Worm (Caenorhabditis elegans) whole organism, mixed stage, embryonic: ENCODE results near the gene sru-7.

Experiments used
- M03D4.4 ChIP-seq: sonication (generic microtip); optimal IDR thresholded peaks from 2 replicates; lab custom pipeline; 2017; ENCODE audit warnings: mild to moderate bottlenecking, missing genetic modification characterization, missing compliant biosample characterization
- bed-3 ChIP-seq: fragments of 200-800 bp; sonication (Bioruptor generic); optimal IDR thresholded peaks from 3 replicates; lab custom pipeline; 2018; ENCODE audit warnings: mild to moderate bottlenecking, missing genetic modification characterization, moderate library complexity, missing compliant biosample characterization
- blmp-1 ChIP-seq: fragments of 150-350 bp; optimal IDR thresholded peaks from 2 replicates; lab custom pipeline; 2014; ENCODE audit warnings: missing biosample characterization, missing genetic modification characterization
- ceh-39 ChIP-seq: fragments of 150-350 bp; optimal IDR thresholded peaks from 2 replicates; lab custom pipeline; 2014; ENCODE audit warnings: missing biosample characterization, missing genetic modification characterization
- ceh-43 ChIP-seq: fragments of 200-800 bp; sonication (Bioruptor generic); optimal IDR thresholded peaks from 2 replicates; lab custom pipeline; 2018; ENCODE audit warnings: mild to moderate bottlenecking, missing genetic modification characterization, moderate library complexity, missing compliant biosample characterization
- ceh-83 ChIP-seq: fragments of 200-800 bp; sonication (Bioruptor generic); optimal IDR thresholded peaks from 2 replicates; lab custom pipeline; 2018; ENCODE audit warnings: mild to moderate bottlenecking, missing genetic modification characterization, missing compliant biosample characterization
- ces-1 ChIP-seq: fragments of 150-350 bp; optimal IDR thresholded peaks from 2 replicates; lab custom pipeline; 2014; ENCODE audit warnings: missing biosample characterization, missing genetic modification reagents, missing genetic modification characterization
- cnd-1 ChIP-seq: fragments of 200-800 bp; sonication (Bioruptor generic); optimal IDR thresholded peaks from 2 replicates; lab custom pipeline; 2018; ENCODE audit warnings: mild to moderate bottlenecking, missing genetic modification characterization, missing compliant biosample characterization
- drap-1 ChIP-seq: fragments of 200-800 bp; sonication (Bioruptor generic); optimal IDR thresholded peaks from 3 replicates; lab custom pipeline; 2018; ENCODE audit warnings: mild to moderate bottlenecking, missing genetic modification characterization, missing compliant biosample characterization
- elt-1 ChIP-seq: sonication (generic microtip); optimal IDR thresholded peaks from 2 replicates; lab custom pipeline; 2017; ENCODE audit warnings: missing genetic modification characterization, mild to moderate bottlenecking, missing compliant biosample characterization, antibody characterized with exemption, moderate library complexity, borderline replicate concordance; ENCODE audit not compliant: insufficient read depth
- elt-3 ChIP-seq: fragments of 150-350 bp; optimal IDR thresholded peaks from 2 replicates; lab custom pipeline; 2014; ENCODE audit warnings: missing biosample characterization, missing genetic modification characterization
- flh-1 ChIP-seq: fragments of 200-800 bp; sonication (Bioruptor generic); optimal IDR thresholded peaks from 2 replicates; lab custom pipeline; 2018; ENCODE audit warnings: mild to moderate bottlenecking, missing genetic modification characterization, moderate library complexity, missing compliant biosample characterization
- ham-2 ChIP-seq: fragments of 200-800 bp; sonication (Bioruptor generic); optimal IDR thresholded peaks from 2 replicates; lab custom pipeline; 2018; ENCODE audit warnings: mild to moderate bottlenecking, missing genetic modification characterization, missing compliant biosample characterization
- hlh-1 ChIP-seq: fragments of 150-350 bp; optimal IDR thresholded peaks from 2 replicates; lab custom pipeline; 2014; ENCODE audit warnings: missing biosample characterization, missing genetic modification reagents, missing genetic modification characterization
- lin-13 ChIP-seq: fragments of 150-350 bp; optimal IDR thresholded peaks from 2 replicates; lab custom pipeline; 2014; ENCODE audit warnings: missing biosample characterization, missing genetic modification characterization
- lin-32 ChIP-seq: fragments of 200-800 bp; sonication (Bioruptor generic); optimal IDR thresholded peaks from 2 replicates; lab custom pipeline; 2018; ENCODE audit warnings: mild to moderate bottlenecking, missing genetic modification characterization, missing compliant biosample characterization
- lsy-2 ChIP-seq: fragments of 150-350 bp; optimal IDR thresholded peaks from 2 replicates; lab custom pipeline; 2014; ENCODE audit warnings: missing biosample characterization, missing genetic modification characterization
- mab-5 ChIP-seq: fragments of 150-350 bp; optimal IDR thresholded peaks from 2 replicates; lab custom pipeline; 2014; ENCODE audit warnings: missing biosample characterization, missing genetic modification characterization
- mep-1 ChIP-seq: fragments of 150-350 bp; optimal IDR thresholded peaks from 2 replicates; lab custom pipeline; 2017; ENCODE audit warnings: missing biosample characterization, missing genetic modification reagents, missing genetic modification characterization, inconsistent platforms
- mls-2 ChIP-seq: sonication (generic microtip); optimal IDR thresholded peaks from 2 replicates; lab custom pipeline; 2016; ENCODE audit warnings: mild to moderate bottlenecking, missing genetic modification characterization, moderate library complexity, missing compliant biosample characterization
- nhr-12 ChIP-seq: fragments of 150-350 bp; optimal IDR thresholded peaks from 2 replicates; lab custom pipeline; 2014; ENCODE audit warnings: missing biosample characterization, missing genetic modification characterization
- nhr-2 ChIP-seq: fragments of 150-350 bp; optimal IDR thresholded peaks from 2 replicates; lab custom pipeline; 2014; ENCODE audit warnings: missing biosample characterization, missing genetic modification characterization
- nhr-237 ChIP-seq: fragments of 150-350 bp; optimal IDR thresholded peaks from 2 replicates; lab custom pipeline; 2014; ENCODE audit warnings: missing biosample characterization, missing genetic modification characterization
- nhr-28 ChIP-seq: fragments of 150-350 bp; optimal IDR thresholded peaks from 2 replicates; lab custom pipeline; 2014; ENCODE audit warnings: missing biosample characterization, missing genetic modification characterization
- nhr-76 ChIP-seq: sonication (generic microtip); optimal IDR thresholded peaks from 2 replicates; lab custom pipeline; 2017; ENCODE audit warnings: missing biosample characterization, missing genetic modification characterization
- sem-2 ChIP-seq: fragments of 200-800 bp; sonication (Bioruptor generic); optimal IDR thresholded peaks from 2 replicates; lab custom pipeline; 2018; ENCODE audit warnings: mild to moderate bottlenecking, missing genetic modification characterization, missing compliant biosample characterization
- snpc-4 ChIP-seq: fragments of 150-350 bp; optimal IDR thresholded peaks from 2 replicates; lab custom pipeline; 2014; ENCODE audit warnings: missing biosample characterization, missing genetic modification characterization
- tbx-8 ChIP-seq: fragments of 200-800 bp; sonication (Bioruptor generic); optimal IDR thresholded peaks from 2 replicates; lab custom pipeline; 2018; ENCODE audit warnings: mild to moderate bottlenecking, missing genetic modification characterization, moderate library complexity, missing compliant biosample characterization
- unc-120 ChIP-seq: sonication (generic microtip); optimal IDR thresholded peaks from 2 replicates; lab custom pipeline; 2017; ENCODE audit warnings: missing genetic modification characterization, missing compliant biosample characterization; ENCODE audit not compliant: poor library complexity, severe bottlenecking
- unc-39 ChIP-seq: fragments of 150-350 bp; optimal IDR thresholded peaks from 2 replicates; lab custom pipeline; 2014; ENCODE audit warnings: missing biosample characterization, missing genetic modification characterization
- unc-62 ChIP-seq: fragments of 150-350 bp; optimal IDR thresholded peaks from 2 replicates; lab custom pipeline; 2014; ENCODE audit warnings: missing biosample characterization, missing genetic modification reagents, missing genetic modification characterization
- zip-8 ChIP-seq: fragments of 150-350 bp; optimal IDR thresholded peaks from 2 replicates; lab custom pipeline; 2014; ENCODE audit warnings: missing biosample characterization, missing genetic modification characterization
- ztf-11 ChIP-seq: fragments of 150-350 bp; optimal IDR thresholded peaks from 2 replicates; lab custom pipeline; 2014; ENCODE audit warnings: missing biosample characterization, missing genetic modification characterization

Gene sru-7

ce11 chrIV:8473756-8474155 lies 18.6 kb upstream of the sru-7 start, which contains the start of gene C28C12.11:
C28C12.11 (plus strand) TSS chrIV:8474056.
- TF ChIP-seq unc-39 (tag; lab: Kevin White, UChicago) (no peak), ces-1 (no peak), unc-62 (GFP tag; lab: Kevin White, UChicago) (no peak), nhr-12 (tag; lab: Kevin White, UChicago) (no peak), lin-32 (GFP tag; lab: Kevin White, UChicago) (no peak), blmp-1 (tag; lab: Kevin White, UChicago) (no peak), mep-1 (tag; lab: Kevin White, UChicago) (no peak), nhr-237 (tag; lab: Kevin White, UChicago) (no peak), drap-1 (GFP tag; lab: Kevin White, UChicago) (no peak), sem-2 (no peak), lsy-2 (tag; lab: Kevin White, UChicago) (no peak), ceh-39 (no peak), mls-2 (no peak), ham-2 (GFP tag; lab: Kevin White, UChicago) (no peak), flh-1 (no peak), unc-120 (no peak), M03D4.4 (no peak)

ce11 chrIV:8475030-8475679 lies 17.2 kb upstream of the sru-7 start:
- TF ChIP-seq mep-1 (tag; lab: Kevin White, UChicago) (no peak), elt-3 (tag; lab: Kevin White, UChicago) (no peak)

ce11 chrIV:8476166-8476565 lies 16.2 kb upstream of the sru-7 start:
- TF ChIP-seq ceh-83 (GFP tag; lab: Kevin White, UChicago) (no peak), mab-5 (tag; lab: Kevin White, UChicago) (no peak), cnd-1 (tag; lab: Kevin White, UChicago) (no peak), ztf-11 (tag; lab: Kevin White, UChicago) (no peak), snpc-4 (no peak), nhr-76 (no peak), ceh-43 (GFP tag; lab: Kevin White, UChicago) (no peak), lin-32 (GFP tag; lab: Kevin White, UChicago) (no peak), hlh-1 (tag; lab: Kevin White, UChicago) (peak; percentile 79)

ce11 chrIV:8476880-8477279 lies 15.5 kb upstream of the sru-7 start, which contains the start of gene spp-10:
spp-10 (plus strand) TSS chrIV:8477180.
- TF ChIP-seq M03D4.4 (no peak), elt-3 (tag; lab: Kevin White, UChicago) (no peak), nhr-12 (tag; lab: Kevin White, UChicago) (no peak), mls-2 (no peak), snpc-4 (no peak), ceh-83 (GFP tag; lab: Kevin White, UChicago) (no peak), unc-39 (tag; lab: Kevin White, UChicago) (no peak), nhr-2 (tag; lab: Kevin White, UChicago) (no peak), unc-120 (no peak), bed-3 (no peak), cnd-1 (tag; lab: Kevin White, UChicago) (no peak), ceh-39 (no peak), lin-13 (tag; lab: Kevin White, UChicago) (no peak), tbx-8 (GFP tag; lab: Kevin White, UChicago) (no peak), elt-1 (tag; lab: Kevin White, UChicago) (no peak), flh-1 (no peak), nhr-237 (tag; lab: Kevin White, UChicago) (no peak), unc-62 (GFP tag; lab: Kevin White, UChicago) (no peak)

ce11 chrIV:8478516-8478915 lies 13.8 kb upstream of the sru-7 start:
- TF ChIP-seq nhr-2 (tag; lab: Kevin White, UChicago): no peak
- no peak for TF ChIP-seq ces-1
- no peak for TF ChIP-seq nhr-28 (tag; lab: Kevin White, UChicago)
- no peak for TF ChIP-seq mep-1 (tag; lab: Kevin White, UChicago)
- TF ChIP-seq snpc-4: no peak
- TF ChIP-seq mab-5 (tag; lab: Kevin White, UChicago): no peak
- no peak for TF ChIP-seq zip-8 (tag; lab: Kevin White, UChicago)
- TF ChIP-seq ham-2 (GFP tag; lab: Kevin White, UChicago): no peak
- TF ChIP-seq ztf-11 (tag; lab: Kevin White, UChicago): no peak
- TF ChIP-seq blmp-1 (tag; lab: Kevin White, UChicago): no peak
- TF ChIP-seq nhr-12 (tag; lab: Kevin White, UChicago): no peak
- TF ChIP-seq M03D4.4: no peak
- no peak for TF ChIP-seq lsy-2 (tag; lab: Kevin White, UChicago)
- TF ChIP-seq elt-1 (tag; lab: Kevin White, UChicago): no peak
- TF ChIP-seq, all 35 proteins: peak for 0
